Fruit fly (Drosophila melanogaster) whole organism, embryonic: ENCODE measurements around the gene CG31827.

ENCODE experiments used
- Abd-B ChIP-seq: fragments of 200-800 bp; sonication (Bioruptor generic); optimal IDR thresholded peaks from 2 replicates; lab custom pipeline; 2018; ENCODE audit warnings: missing biosample characterization, mild to moderate bottlenecking, missing genetic modification characterization, moderate library complexity
- Bteb2 ChIP-seq: fragments of 200-800 bp; sonication (Bioruptor generic); optimal IDR thresholded peaks from 2 replicates; lab custom pipeline; 2016; ENCODE audit warnings: missing biosample characterization, missing genetic modification characterization
- CG10959 ChIP-seq: fragments of 200-800 bp; sonication (Bioruptor generic); IDR thresholded peaks from 2 replicates; pipeline ENCODE4 v1.3.6; 2022; ENCODE audit warnings: missing biosample characterization, missing genetic modification characterization
- CG11560 ChIP-seq: fragments of 200-800 bp; sonication (Bioruptor generic); IDR thresholded peaks from 3 replicates; pipeline ENCODE4 v1.3.6; 2022; ENCODE audit warnings: missing biosample characterization, missing genetic modification characterization
- CG12744 ChIP-seq: fragments of 200-800 bp; sonication (Bioruptor generic); optimal IDR thresholded peaks from 2 replicates; lab custom pipeline; 2016; ENCODE audit warnings: missing biosample characterization, missing genetic modification characterization
- CG14441 ChIP-seq: fragments of 200-800 bp; sonication (Bioruptor generic); IDR thresholded peaks from 2 replicates; pipeline ENCODE4 v1.3.6; 2022; ENCODE audit warnings: missing biosample characterization, missing genetic modification characterization
- CG14667 ChIP-seq: fragments of 200-800 bp; sonication (Bioruptor generic); IDR thresholded peaks from 2 replicates; pipeline ENCODE4 v1.3.6; 2022; ENCODE audit warnings: missing biosample characterization, missing genetic modification characterization
- CG17361 ChIP-seq: fragments of 200-800 bp; sonication (Bioruptor generic); IDR thresholded peaks from 3 replicates; pipeline ENCODE4 v1.3.6; 2022; ENCODE audit warnings: missing biosample characterization, missing genetic modification characterization
- CG18619 ChIP-seq: fragments of 200-800 bp; sonication (Bioruptor generic); optimal IDR thresholded peaks from 3 replicates; lab custom pipeline; 2017; ENCODE audit warnings: missing biosample characterization, mild to moderate bottlenecking, missing genetic modification characterization
- CG30403 ChIP-seq: fragments of 200-800 bp; sonication (Bioruptor generic); optimal IDR thresholded peaks from 3 replicates; lab custom pipeline; 2016; ENCODE audit warnings: missing biosample characterization, missing genetic modification characterization
- CG3065 ChIP-seq: fragments of 200-800 bp; sonication (Bioruptor generic); optimal IDR thresholded peaks from 2 replicates; lab custom pipeline; 2016; ENCODE audit warnings: missing biosample characterization, missing genetic modification characterization
- CG6683 ChIP-seq: fragments of 200-800 bp; sonication (Bioruptor generic); optimal IDR thresholded peaks from 2 replicates; lab custom pipeline; 2017; ENCODE audit warnings: missing biosample characterization, mild to moderate bottlenecking, missing genetic modification characterization, missing genetic modification reagents
- CG6765 ChIP-seq: fragments of 200-800 bp; sonication (Bioruptor generic); optimal IDR thresholded peaks from 3 replicates; lab custom pipeline; 2017; ENCODE audit warnings: missing biosample characterization, mild to moderate bottlenecking, missing genetic modification characterization
- CG7357 ChIP-seq: fragments of 200-800 bp; sonication (Bioruptor generic); IDR thresholded peaks from 3 replicates; pipeline ENCODE4 v1.3.6; 2022; ENCODE audit warnings: missing biosample characterization, missing genetic modification characterization
- CG9215 ChIP-seq: fragments of 200-800 bp; sonication (Bioruptor generic); IDR thresholded peaks from 2 replicates; pipeline ENCODE4 v1.3.6; 2022; ENCODE audit warnings: missing biosample characterization, missing genetic modification characterization
- CG9817 ChIP-seq: fragments of 200-800 bp; sonication (Bioruptor generic); optimal IDR thresholded peaks from 2 replicates; lab custom pipeline; 2018; ENCODE audit warnings: missing biosample characterization, mild to moderate bottlenecking, missing genetic modification characterization, moderate library complexity
- Doc2 ChIP-seq: fragments of 200-800 bp; sonication (Bioruptor generic); IDR thresholded peaks from 2 replicates; pipeline ENCODE4 v1.3.6; 2022; ENCODE audit warnings: missing biosample characterization, missing genetic modification characterization
- Elba2 ChIP-seq: fragments of 200-800 bp; sonication (Bioruptor generic); optimal IDR thresholded peaks from 3 replicates; lab custom pipeline; 2016; ENCODE audit warnings: missing biosample characterization, missing genetic modification characterization
- Lhr ChIP-seq: fragments of 200-800 bp; sonication (Bioruptor generic); optimal IDR thresholded peaks from 3 replicates; lab custom pipeline; 2017; ENCODE audit warnings: mild to moderate bottlenecking, missing biosample characterization, missing genetic modification reagents, missing genetic modification characterization
- MESR4 ChIP-seq: fragments of 200-800 bp; sonication (Bioruptor generic); optimal IDR thresholded peaks from 2 replicates; lab custom pipeline; 2018; ENCODE audit warnings: missing biosample characterization, mild to moderate bottlenecking, missing genetic modification characterization, moderate library complexity
- NFAT ChIP-seq: fragments of 200-800 bp; sonication (Bioruptor generic); IDR thresholded peaks from 2 replicates; pipeline ENCODE4 v1.3.6; 2022; ENCODE audit warnings: missing biosample characterization, missing genetic modification characterization
- Nf-YA ChIP-seq: fragments of 200-800 bp; sonication (Bioruptor generic); IDR thresholded peaks from 2 replicates; pipeline ENCODE4 v1.3.6; 2022; ENCODE audit warnings: missing biosample characterization, missing genetic modification characterization
- NfI ChIP-seq: fragments of 200-800 bp; sonication (Bioruptor generic); optimal IDR thresholded peaks from 3 replicates; lab custom pipeline; 2018; ENCODE audit warnings: missing biosample characterization, mild to moderate bottlenecking, missing genetic modification characterization, moderate library complexity
- Oaz ChIP-seq: fragments of 200-800 bp; sonication (Bioruptor generic); IDR thresholded peaks from 2 replicates; pipeline ENCODE4 v1.3.6; 2022; ENCODE audit warnings: missing biosample characterization, missing genetic modification characterization
- Sin3A ChIP-seq: fragments of >200 bp; optimal IDR thresholded peaks from 2 replicates; lab custom pipeline; 2018
- Stat92E ChIP-seq, 3 experiments: fragments of >200 bp in 2 of 3; fragments of 200-800 bp in 1 of 3; sonication (Bioruptor generic) in 1 of 3; optimal IDR thresholded peaks; 2 replicates each; lab custom pipeline; 2017 to 2019; ENCODE audit warnings: missing biosample characterization in 3 of 3, missing genetic modification characterization in 3 of 3, mild to moderate bottlenecking in 1 of 3, moderate library complexity in 1 of 3
- Taf1 ChIP-seq: fragments of 200-800 bp; sonication (Bioruptor generic); IDR thresholded peaks from 2 replicates; pipeline ENCODE4 v1.3.6; 2022; ENCODE audit warnings: missing biosample characterization, missing genetic modification characterization
- ap ChIP-seq: fragments of 200-800 bp; sonication (Bioruptor generic); IDR thresholded peaks from 2 replicates; pipeline ENCODE4 v1.3.6; 2022; ENCODE audit warnings: missing biosample characterization, missing genetic modification characterization
- ash1 ChIP-seq: fragments of 200-800 bp; sonication (Bioruptor generic); optimal IDR thresholded peaks from 2 replicates; lab custom pipeline; 2018; ENCODE audit warnings: missing biosample characterization, mild to moderate bottlenecking, missing genetic modification characterization
- bigmax ChIP-seq: fragments of 200-800 bp; sonication (Bioruptor generic); optimal IDR thresholded peaks from 2 replicates; lab custom pipeline; 2018; ENCODE audit warnings: missing biosample characterization, mild to moderate bottlenecking, missing genetic modification characterization
- cg ChIP-seq: fragments of 200-800 bp; sonication (Bioruptor generic); optimal IDR thresholded peaks from 3 replicates; lab custom pipeline; 2019; ENCODE audit warnings: missing biosample characterization, mild to moderate bottlenecking, missing genetic modification characterization, moderate library complexity
- ci ChIP-seq: fragments of 200-800 bp; sonication (Bioruptor generic); IDR thresholded peaks from 3 replicates; pipeline ENCODE4 v1.3.6; 2022; ENCODE audit warnings: missing biosample characterization, missing genetic modification characterization
- dm ChIP-seq: fragments of 200-800 bp; sonication (Bioruptor generic); optimal IDR thresholded peaks from 3 replicates; lab custom pipeline; 2016; ENCODE audit warnings: missing biosample characterization, missing genetic modification characterization
- dpn ChIP-seq, 2 experiments: fragments of 200-800 bp; sonication (Bioruptor generic); optimal IDR thresholded peaks; 3 replicates each; lab custom pipeline; 2016; ENCODE audit warnings: missing biosample characterization in 2 of 2, missing genetic modification characterization in 2 of 2
- dysf ChIP-seq: fragments of 200-800 bp; sonication (Bioruptor generic); IDR thresholded peaks from 3 replicates; pipeline ENCODE4 v1.3.6; 2022; ENCODE audit warnings: missing biosample characterization, missing genetic modification characterization
- ems ChIP-seq: fragments of 200-800 bp; sonication (Bioruptor generic); optimal IDR thresholded peaks from 3 replicates; lab custom pipeline; 2016; ENCODE audit warnings: missing biosample characterization, missing genetic modification characterization
- lbe ChIP-seq: fragments of 200-800 bp; sonication (Bioruptor generic); optimal IDR thresholded peaks from 2 replicates; lab custom pipeline; 2016; ENCODE audit warnings: missing biosample characterization, mild to moderate bottlenecking, missing genetic modification characterization
- lilli ChIP-seq: fragments of 200-800 bp; sonication (Bioruptor generic); optimal IDR thresholded peaks from 3 replicates; lab custom pipeline; 2016; ENCODE audit warnings: missing biosample characterization, missing genetic modification characterization
- lola ChIP-seq, 3 experiments: fragments of >200 bp in 2 of 3; fragments of 200-800 bp in 1 of 3; sonication (Bioruptor generic) in 1 of 3; optimal IDR thresholded peaks; 2 replicates each; lab custom pipeline; 2017 to 2019; ENCODE audit warnings: missing biosample characterization in 3 of 3, missing genetic modification characterization in 3 of 3, mild to moderate bottlenecking in 1 of 3, moderate library complexity in 1 of 3
- lov ChIP-seq, 2 experiments: fragments of 200-800 bp in 1 of 2; fragments of >200 bp in 1 of 2; sonication (Bioruptor generic) in 1 of 2; IDR thresholded peaks in 1 of 2; optimal IDR thresholded peaks in 1 of 2; 2 replicates in 1 of 2; 3 replicates in 1 of 2; pipeline versions ENCODE4 v1.3.6 to Lab custom; 2017 to 2022; ENCODE audit warnings: missing biosample characterization in 1 of 2, missing genetic modification characterization in 1 of 2
- nom ChIP-seq: fragments of 200-800 bp; sonication (Bioruptor generic); optimal IDR thresholded peaks from 2 replicates; lab custom pipeline; 2017; ENCODE audit warnings: missing biosample characterization, missing genetic modification characterization, mild to moderate bottlenecking, moderate library complexity, missing genetic modification reagents
- oc ChIP-seq: fragments of 200-800 bp; sonication (Bioruptor generic); optimal IDR thresholded peaks from 2 replicates; lab custom pipeline; 2018; ENCODE audit warnings: missing biosample characterization, mild to moderate bottlenecking, missing genetic modification characterization, moderate library complexity
- pb ChIP-seq: fragments of 200-800 bp; sonication (Bioruptor generic); optimal IDR thresholded peaks from 3 replicates; lab custom pipeline; 2016; ENCODE audit warnings: missing biosample characterization, missing genetic modification characterization
- scrt ChIP-seq: fragments of 200-800 bp; sonication (Bioruptor generic); optimal IDR thresholded peaks from 2 replicates; lab custom pipeline; 2018; ENCODE audit warnings: missing biosample characterization, mild to moderate bottlenecking, missing genetic modification characterization, moderate library complexity
- sqz ChIP-seq: fragments of 200-800 bp; sonication (Bioruptor generic); optimal IDR thresholded peaks from 3 replicates; lab custom pipeline; 2018; ENCODE audit warnings: missing biosample characterization, mild to moderate bottlenecking, missing genetic modification characterization
- tll ChIP-seq, 2 experiments: fragments of 200-800 bp in 1 of 2; fragments of >200 bp in 1 of 2; sonication (Bioruptor generic) in 1 of 2; optimal IDR thresholded peaks; 2 replicates each; lab custom pipeline; 2017 to 2019; ENCODE audit warnings: missing biosample characterization in 2 of 2, missing genetic modification characterization in 2 of 2, mild to moderate bottlenecking in 1 of 2, moderate library complexity in 1 of 2
- tup ChIP-seq: fragments of 200-800 bp; sonication (Bioruptor generic); optimal IDR thresholded peaks from 2 replicates; lab custom pipeline; 2016; ENCODE audit warnings: missing biosample characterization, mild to moderate bottlenecking, missing genetic modification characterization, moderate library complexity
- tx ChIP-seq: fragments of 200-800 bp; sonication (Bioruptor generic); optimal IDR thresholded peaks from 2 replicates; lab custom pipeline; 2016; ENCODE audit warnings: missing biosample characterization, missing genetic modification characterization
- zen2 ChIP-seq: fragments of 200-800 bp; sonication (Bioruptor generic); IDR thresholded peaks from 3 replicates; pipeline ENCODE4 v1.3.6; 2022; ENCODE audit warnings: missing biosample characterization, missing genetic modification characterization; ENCODE audit not compliant: partially characterized antibody

Gene CG31827

DNA sequence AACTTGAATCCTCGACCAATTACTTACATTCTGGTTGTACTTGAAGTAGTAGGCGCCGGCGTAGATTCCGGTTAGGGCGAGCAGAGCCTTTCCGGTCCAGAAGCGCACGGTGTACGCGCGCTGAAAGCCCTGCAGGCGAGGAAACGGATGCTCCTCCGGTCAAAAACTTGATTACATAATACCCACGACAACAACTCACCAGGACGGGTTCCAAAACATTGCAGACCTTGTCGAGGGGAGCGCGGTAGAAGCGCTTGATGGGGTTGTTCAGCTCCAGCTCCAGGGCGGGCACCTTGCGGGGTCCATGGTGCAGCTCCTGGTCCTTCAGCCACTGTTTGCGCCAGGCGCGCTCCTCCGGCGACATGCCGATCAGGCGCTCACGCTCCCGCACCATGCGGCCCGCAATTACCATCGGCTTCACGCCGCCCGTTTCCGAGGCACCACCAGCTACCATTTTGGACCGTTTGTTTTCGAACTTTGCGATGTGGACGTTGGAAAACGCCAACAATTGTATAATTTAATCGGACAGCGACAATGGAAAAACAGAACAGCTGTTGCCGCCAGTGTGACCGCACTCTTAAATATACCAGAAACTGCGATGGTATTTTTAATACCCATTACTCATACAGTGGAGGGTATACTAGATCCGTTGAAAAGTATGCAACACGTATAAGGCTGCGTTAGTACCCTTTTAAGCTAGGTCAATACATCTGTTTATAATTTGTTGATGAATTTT lies 45.7 kb downstream of the CG31827 start, which contains the start of gene ND-B17 (continued):
- no peak for TF ChIP-seq nom (GFP tag; lab: Kevin White, UChicago)
- TF ChIP-seq tx (GFP tag; lab: Kevin White, UChicago), result peak; percentile 54
- no peak for TF ChIP-seq ash1 (GFP tag; lab: Kevin White, UChicago)
- TF ChIP-seq tup (GFP tag; lab: Kevin White, UChicago), result no peak
- TF ChIP-seq CG9817, result peak; percentile 23
- no peak for TF ChIP-seq CG18619 (GFP tag; lab: Kevin White, UChicago)
- TF ChIP-seq lov (optimal IDR thresholded peaks at IDR 0.05; lab: Kevin White, UChicago), result no peak
- no peak for TF ChIP-seq lov (GFP tag; IDR thresholded peaks at IDR 0.05; lab: Robert Waterston, UW)
- TF ChIP-seq NfI (GFP tag; lab: Kevin White, UChicago), result no peak
- no peak for TF ChIP-seq pb
- no peak for TF ChIP-seq CG7357 (GFP tag; lab: Robert Waterston, UW)
- 0 out of 2 replicates have a peak, but pooled peaks have one; percentile 27 for TF ChIP-seq CG10959 (GFP tag; lab: Robert Waterston, UW)
- TF ChIP-seq dpn (GFP tag; optimal IDR thresholded peaks at IDR 0.05; lab: Kevin White, UChicago), result peak; percentile 26 to 69
- no peak for TF ChIP-seq zen2 (GFP tag; lab: Robert Waterston, UW)
- TF ChIP-seq Bteb2, result peak; percentile 0
- TF ChIP-seq CG6683 (GFP tag; lab: Kevin White, UChicago), result no peak
- TF ChIP-seq tll (GFP tag; optimal IDR thresholded peaks at IDR 0.05; lab: Kevin White, UChicago), result no peak
- TF ChIP-seq ci (GFP tag; lab: Robert Waterston, UW), result peak; percentile 82
- no peak for TF ChIP-seq ems (GFP tag; lab: Kevin White, UChicago)
- TF ChIP-seq CG11560 (tag; lab: Robert Waterston, UW), result no peak
- TF ChIP-seq Sin3A (lab: Kevin White, UChicago), result no peak
- no peak for TF ChIP-seq lbe
- peak; percentile 66 for TF ChIP-seq CG30403 (GFP tag; lab: Kevin White, UChicago)
- TF ChIP-seq MESR4 (GFP tag; lab: Kevin White, UChicago), result peak; percentile 86
- peak; percentile 50 for TF ChIP-seq dm (GFP tag; lab: Kevin White, UChicago)
- no peak for TF ChIP-seq sqz (GFP tag; lab: Kevin White, UChicago)
- peak; percentile 65 for TF ChIP-seq CG14441
- TF ChIP-seq NFAT, result peak; percentile 72
- no peak for TF ChIP-seq Doc2 (GFP tag; lab: Robert Waterston, UW)
- no peak for TF ChIP-seq CG6765 (GFP tag; lab: Kevin White, UChicago)
- no peak for TF ChIP-seq CG14667
- no peak for TF ChIP-seq Abd-B (GFP tag; lab: Kevin White, UChicago)
- TF ChIP-seq CG9215 (GFP tag; lab: Robert Waterston, UW), result peak; percentile 64
- TF ChIP-seq ap (GFP tag; lab: Robert Waterston, UW), result 0 out of 2 replicates have a peak, but pooled peaks have one; percentile 25
- no peak for TF ChIP-seq bigmax
- TF ChIP-seq Stat92E (GFP tag; optimal IDR thresholded peaks at IDR 0.05; lab: Kevin White, UChicago), result no peak
- no peak for TF ChIP-seq Taf1 (GFP tag; lab: Robert Waterston, UW)
- peak; percentile 65 for TF ChIP-seq Lhr
- no peak for TF ChIP-seq scrt
- peak in 1 of 3 experiments; percentile 20 for TF ChIP-seq lola (GFP tag; optimal IDR thresholded peaks at IDR 0.05; lab: Kevin White, UChicago)
- TF ChIP-seq lilli, result peak; percentile 67
- no peak for TF ChIP-seq cg (GFP tag; lab: Kevin White, UChicago)
- TF ChIP-seq dysf (GFP tag; lab: Robert Waterston, UW), result 0 out of 3 replicates have a peak, but pooled peaks have one; percentile 31
- no peak for TF ChIP-seq CG12744 (GFP tag; lab: Kevin White, UChicago)
- no peak for TF ChIP-seq oc (tag; lab: Kevin White, UChicago)
- TF ChIP-seq Elba2 (GFP tag; lab: Kevin White, UChicago), result peak; percentile 15
- TF ChIP-seq CG17361, result no peak
- no peak for TF ChIP-seq Nf-YA (GFP tag; lab: Robert Waterston, UW)
- TF ChIP-seq CG3065 (GFP tag; lab: Kevin White, UChicago), result no peak
- TF ChIP-seq Oaz (GFP tag; lab: Robert Waterston, UW), result peak; percentile 45; the same call in 1 of the 2 replicates
